Worm (Caenorhabditis elegans) whole organism, late embryonic: ENCODE data around the gene F07F6.8.

Experiments
- C38D4.7 ChIP-seq: fragments of 200-800 bp; sonication (Bioruptor generic); optimal IDR thresholded peaks from 2 replicates; lab custom pipeline; 2018; ENCODE audit warnings: mild to moderate bottlenecking, missing genetic modification characterization, moderate library complexity, missing compliant biosample characterization
- F13H6.1 ChIP-seq: sonication (generic microtip); optimal IDR thresholded peaks from 2 replicates; lab custom pipeline; 2016; ENCODE audit warnings: missing genetic modification characterization, missing compliant biosample characterization
- K09A11.1 ChIP-seq: sonication (generic microtip); optimal IDR thresholded peaks from 2 replicates; lab custom pipeline; 2017; ENCODE audit warnings: antibody characterized with exemption, mild to moderate bottlenecking, missing genetic modification characterization, missing compliant biosample characterization; ENCODE audit not compliant: insufficient read depth
- T23F11.4 ChIP-seq: fragments of 200-800 bp; sonication (Bioruptor generic); optimal IDR thresholded peaks from 2 replicates; lab custom pipeline; 2018; ENCODE audit warnings: mild to moderate bottlenecking, missing genetic modification characterization, missing compliant biosample characterization
- ceh-14 ChIP-seq: sonication (generic microtip); optimal IDR thresholded peaks from 2 replicates; lab custom pipeline; 2016; ENCODE audit warnings: missing genotype, missing genetic modification characterization, missing compliant biosample characterization
- ceh-18 ChIP-seq: sonication (generic microtip); optimal IDR thresholded peaks from 2 replicates; lab custom pipeline; 2016; ENCODE audit warnings: missing genetic modification characterization, missing compliant biosample characterization
- ceh-2 ChIP-seq: sonication (generic microtip); optimal IDR thresholded peaks from 2 replicates; lab custom pipeline; 2016; ENCODE audit warnings: missing genotype, missing genetic modification characterization, missing compliant biosample characterization
- ceh-24 ChIP-seq: sonication (generic microtip); optimal IDR thresholded peaks from 2 replicates; lab custom pipeline; 2016; ENCODE audit warnings: mild to moderate bottlenecking, missing genetic modification characterization, missing compliant biosample characterization
- ceh-31 ChIP-seq: sonication (generic microtip); optimal IDR thresholded peaks from 2 replicates; lab custom pipeline; 2016; ENCODE audit warnings: missing genetic modification characterization, missing compliant biosample characterization
- ceh-34 ChIP-seq: sonication (generic microtip); optimal IDR thresholded peaks from 2 replicates; lab custom pipeline; 2016; ENCODE audit warnings: mild to moderate bottlenecking, missing genetic modification characterization, missing compliant biosample characterization
- ceh-48 ChIP-seq: sonication (generic microtip); optimal IDR thresholded peaks from 2 replicates; lab custom pipeline; 2016; ENCODE audit warnings: missing genetic modification characterization, inconsistent platforms, missing compliant biosample characterization
- che-1 ChIP-seq: sonication (generic microtip); optimal IDR thresholded peaks from 2 replicates; lab custom pipeline; 2016; ENCODE audit warnings: mild to moderate bottlenecking, missing genetic modification characterization, missing compliant biosample characterization
- dve-1 ChIP-seq: sonication (generic microtip); optimal IDR thresholded peaks from 2 replicates; lab custom pipeline; 2017; ENCODE audit warnings: antibody characterized with exemption, mild to moderate bottlenecking, missing genetic modification characterization, missing compliant biosample characterization
- elt-2 ChIP-seq: sonication (generic microtip); optimal IDR thresholded peaks from 2 replicates; lab custom pipeline; 2016; ENCODE audit warnings: missing genetic modification reagents, missing genetic modification characterization, missing compliant biosample characterization
- elt-4 ChIP-seq: sonication (generic microtip); optimal IDR thresholded peaks from 2 replicates; lab custom pipeline; 2016; ENCODE audit warnings: missing genetic modification characterization, missing compliant biosample characterization
- ets-4 ChIP-seq: sonication (generic microtip); optimal IDR thresholded peaks from 2 replicates; lab custom pipeline; 2016; ENCODE audit warnings: missing genetic modification characterization, missing compliant biosample characterization
- eyg-1 ChIP-seq: sonication (generic microtip); optimal IDR thresholded peaks from 2 replicates; lab custom pipeline; 2016; ENCODE audit warnings: missing genotype, missing genetic modification characterization, missing compliant biosample characterization
- hlh-13 ChIP-seq: fragments of 200-800 bp; sonication (Bioruptor generic); optimal IDR thresholded peaks from 2 replicates; lab custom pipeline; 2018; ENCODE audit warnings: mild to moderate bottlenecking, missing genetic modification characterization, missing compliant biosample characterization
- hlh-30 ChIP-seq: sonication (generic microtip); optimal IDR thresholded peaks from 2 replicates; lab custom pipeline; 2017; ENCODE audit warnings: antibody characterized with exemption, missing genetic modification characterization, missing compliant biosample characterization; ENCODE audit not compliant: insufficient read depth
- hlh-8 ChIP-seq: sonication (generic microtip); optimal IDR thresholded peaks from 2 replicates; lab custom pipeline; 2016; ENCODE audit warnings: missing genotype, missing genetic modification characterization, missing compliant biosample characterization
- lim-6 ChIP-seq: sonication (generic microtip); optimal IDR thresholded peaks from 2 replicates; lab custom pipeline; 2016; ENCODE audit warnings: missing genetic modification characterization, missing compliant biosample characterization
- lin-11 ChIP-seq: fragments of 200-800 bp; sonication (Bioruptor generic); optimal IDR thresholded peaks from 2 replicates; lab custom pipeline; 2018; ENCODE audit warnings: mild to moderate bottlenecking, missing genetic modification characterization, missing compliant biosample characterization
- nfya-1 ChIP-seq: sonication (generic microtip); optimal IDR thresholded peaks from 2 replicates; lab custom pipeline; 2017; ENCODE audit warnings: missing genetic modification characterization, mild to moderate bottlenecking, missing compliant biosample characterization, antibody characterized with exemption, moderate library complexity
- nhr-11 ChIP-seq: fragments of 150-350 bp; optimal IDR thresholded peaks from 2 replicates; lab custom pipeline; 2014; ENCODE audit warnings: missing biosample characterization, missing genetic modification characterization
- npax-4 ChIP-seq: sonication (generic microtip); optimal IDR thresholded peaks from 2 replicates; lab custom pipeline; 2016; ENCODE audit warnings: missing genetic modification characterization, missing compliant biosample characterization
- pat-9 ChIP-seq: fragments of 200-800 bp; sonication (Bioruptor generic); optimal IDR thresholded peaks from 2 replicates; lab custom pipeline; 2018; ENCODE audit warnings: mild to moderate bottlenecking, missing genetic modification characterization, moderate library complexity, missing compliant biosample characterization
- ref-2 ChIP-seq: sonication (generic microtip); optimal IDR thresholded peaks from 2 replicates; lab custom pipeline; 2016; ENCODE audit warnings: missing genetic modification characterization, missing compliant biosample characterization
- rnt-1 ChIP-seq: sonication (generic microtip); optimal IDR thresholded peaks from 2 replicates; lab custom pipeline; 2016; ENCODE audit warnings: missing genetic modification characterization, missing compliant biosample characterization
- sox-4 ChIP-seq: sonication (generic microtip); optimal IDR thresholded peaks from 2 replicates; lab custom pipeline; 2017; ENCODE audit warnings: mild to moderate bottlenecking, missing genetic modification characterization, inconsistent platforms, missing compliant biosample characterization
- tbx-2 ChIP-seq: sonication (generic microtip); optimal IDR thresholded peaks from 2 replicates; lab custom pipeline; 2016; ENCODE audit warnings: missing genetic modification characterization, missing compliant biosample characterization
- tbx-7 ChIP-seq: sonication (generic microtip); optimal IDR thresholded peaks from 2 replicates; lab custom pipeline; 2016; ENCODE audit warnings: missing genotype, missing genetic modification characterization, missing compliant biosample characterization
- unc-42 ChIP-seq: sonication (generic microtip); optimal IDR thresholded peaks from 2 replicates; lab custom pipeline; 2016; ENCODE audit warnings: missing genotype, missing genetic modification characterization, missing compliant biosample characterization
- unc-55 ChIP-seq: sonication (generic microtip); optimal IDR thresholded peaks from 2 replicates; lab custom pipeline; 2017; ENCODE audit warnings: missing biosample characterization, missing genetic modification reagents, missing genetic modification characterization
- unc-86 ChIP-seq: sonication (generic microtip); optimal IDR thresholded peaks from 2 replicates; lab custom pipeline; 2016; ENCODE audit warnings: missing genetic modification characterization, missing compliant biosample characterization

Gene F07F6.8

ce11 chrII:5423832-5424231 is 1.7 kb downstream of the F07F6.8 start, which contains the start of gene F07F6.7:
F07F6.7 (minus strand) TSS chrII:5423858.
- TF ChIP-seq dve-1: no peak
- TF ChIP-seq K09A11.1 (tag; lab: Kevin White, UChicago): no peak
- no peak for TF ChIP-seq ceh-2 (tag; lab: Kevin White, UChicago)
- no peak for TF ChIP-seq ceh-18 (tag; lab: Kevin White, UChicago)
- TF ChIP-seq pat-9 (tag; lab: Kevin White, UChicago): no peak
- TF ChIP-seq T23F11.4 (GFP tag; lab: Kevin White, UChicago): no peak
- no peak for TF ChIP-seq elt-4 (tag; lab: Kevin White, UChicago)
- no peak for TF ChIP-seq hlh-13
- no peak for TF ChIP-seq C38D4.7
- TF ChIP-seq eyg-1: no peak

- TF ChIP-seq ceh-24 (tag; lab: Kevin White, UChicago): no peak
- TF ChIP-seq nhr-11 (tag; lab: Kevin White, UChicago): no peak
- no peak for TF ChIP-seq K09A11.1 (tag; lab: Kevin White, UChicago)
- no peak for TF ChIP-seq C38D4.7
- TF ChIP-seq rnt-1: no peak
- no peak for TF ChIP-seq eyg-1
- TF ChIP-seq elt-2 (tag; lab: Kevin White, UChicago): no peak
- no peak for TF ChIP-seq sox-4 (tag; lab: Kevin White, UChicago)
- TF ChIP-seq npax-4 (tag; lab: Kevin White, UChicago): no peak
- TF ChIP-seq pat-9 (tag; lab: Kevin White, UChicago): no peak
- no peak for TF ChIP-seq unc-42 (tag; lab: Kevin White, UChicago)
- TF ChIP-seq hlh-30: no peak
- no peak for TF ChIP-seq lim-6 (tag; lab: Kevin White, UChicago)
- TF ChIP-seq ceh-14 (tag; lab: Kevin White, UChicago): no peak
Observed at ce11 chrII:5420947-5421614, 4.5 kb downstream of the F07F6.8 start, which contains the start of gene tofu-6. tofu-6 (plus strand) TSS chrII:5421248.

ce11 chrII:5418929-5419328 is 6.6 kb downstream of the F07F6.8 start, which contains the start of gene EEED8.15:
EEED8.15 (plus strand) TSS chrII:5419229.
- TF ChIP-seq tbx-7 (tag; lab: Kevin White, UChicago) (no peak), ceh-34 (no peak), ets-4 (no peak), che-1 (no peak), unc-86 (tag; lab: Kevin White, UChicago) (no peak)

- no peak for TF ChIP-seq ets-4
- peak; percentile 40 for TF ChIP-seq nfya-1 (tag; lab: Kevin White, UChicago)
- TF ChIP-seq F13H6.1: no peak
- TF ChIP-seq nhr-11 (tag; lab: Kevin White, UChicago): no peak
- peak; percentile 42 for TF ChIP-seq elt-2 (tag; lab: Kevin White, UChicago)
- TF ChIP-seq ref-2 (tag; lab: Kevin White, UChicago): peak; percentile 8
- peak; percentile 54 for TF ChIP-seq unc-42 (tag; lab: Kevin White, UChicago)
- TF ChIP-seq ceh-48 (tag; lab: Kevin White, UChicago): peak; percentile 36
Observed at ce11 chrII:5418317-5418716, 7.2 kb downstream of the F07F6.8 start.

ce11 chrII:5417905-5418304 is 7.6 kb downstream of the F07F6.8 start:
- TF ChIP-seq pat-9 (tag; lab: Kevin White, UChicago) (no peak), unc-55 (GFP tag; lab: Kevin White, UChicago) (peak; percentile 90)
- TF ChIP-seq, all 69 proteins: peak for 1

ce11 chrII:5416204-5416764 is 9.2 kb downstream of the F07F6.8 start, which contains the start of gene EEED8.2:
EEED8.2 (plus strand) TSS chrII:5416714.
- TF ChIP-seq elt-4 (tag; lab: Kevin White, UChicago) (no peak), tbx-2 (tag; lab: Kevin White, UChicago) (peak; percentile 3), hlh-8 (tag; lab: Kevin White, UChicago) (no peak), hlh-30 (peak; percentile 24), unc-55 (GFP tag; lab: Kevin White, UChicago) (peak; percentile 39), ceh-31 (tag; lab: Kevin White, UChicago) (no peak), ceh-34 (no peak), lin-11 (no peak)
